Fruit fly (Drosophila melanogaster): ENCODE measurements around the gene Mrtf.

dm6 chr3L:2782678-2783027, 16.3 kb upstream of the Mrtf start:
- TF ChIP-seq CrebA (GFP tag; optimal IDR thresholded peaks at IDR 0.05; ENCODE audit: borderline replicate concordance) (no peak), fru (GFP tag; optimal IDR thresholded peaks at IDR 0.05) (no peak), lola (GFP tag; optimal IDR thresholded peaks at IDR 0.05) (no peak), Hr78 (GFP tag; optimal IDR thresholded peaks at IDR 0.05) (no peak), Myc (optimal IDR thresholded peaks at IDR 0.05) (no peak), Hr83 (GFP tag; optimal IDR thresholded peaks at IDR 0.05; ENCODE audit: poor library complexity, severe bottlenecking) (no peak), sage (GFP tag; optimal IDR thresholded peaks at IDR 0.05) (no peak), h (GFP tag; optimal IDR thresholded peaks at IDR 0.05) (no peak), Dfd (GFP tag; optimal IDR thresholded peaks at IDR 0.05) (no peak), CG32264 (GFP tag; optimal IDR thresholded peaks at IDR 0.05) (no peak)
